Fruit fly (Drosophila melanogaster): ENCODE measurements around the gene CG46427.
A peak's percentile ranks its signal among the peaks of the same experiment; 100 is the strongest.

The CG46427 gene

dm6 chr3R:12447353-12447752, 8.4 kb upstream of the CG46427 start, which contains the start of gene vrs:
Gene vrs, plus strand, starts transcription at chr3R:12447653.
- TF ChIP-seq toe (GFP tag; optimal IDR thresholded peaks at IDR 0.05) (no peak), CG7045 (GFP tag; optimal IDR thresholded peaks at IDR 0.05) (no peak), cic (GFP tag; optimal IDR thresholded peaks at IDR 0.05) (no peak), Clk (GFP tag; optimal IDR thresholded peaks at IDR 0.05) (no peak), cnc (optimal IDR thresholded peaks at IDR 0.05) (no peak)

dm6 chr3R:12445468-12445867, 6.5 kb upstream of the CG46427 start:
- TF ChIP-seq Hr96 (GFP tag; optimal IDR thresholded peaks at IDR 0.05) (no peak), CG12768 (GFP tag; optimal IDR thresholded peaks at IDR 0.05) (no peak), kay (GFP tag; ENCODE audit: borderline replicate concordance) (no peak), Clk (GFP tag; optimal IDR thresholded peaks at IDR 0.05) (no peak), toe (GFP tag; optimal IDR thresholded peaks at IDR 0.05) (no peak), CG11617 (GFP tag; optimal IDR thresholded peaks at IDR 0.05) (no peak), tj (GFP tag; optimal IDR thresholded peaks at IDR 0.05) (no peak), CG5204 (GFP tag; optimal IDR thresholded peaks at IDR 0.05) (no peak), bab1 (GFP tag; optimal IDR thresholded peaks at IDR 0.05) (no peak)

dm6 chr3R:12443769-12444168, 4.8 kb upstream of the CG46427 start:
- no peak for TF ChIP-seq cic (GFP tag; optimal IDR thresholded peaks at IDR 0.05)
- no peak for TF ChIP-seq Crg-1 (GFP tag; optimal IDR thresholded peaks at IDR 0.05)
- TF ChIP-seq cnc (optimal IDR thresholded peaks at IDR 0.05): no peak
- TF ChIP-seq pad (GFP tag; optimal IDR thresholded peaks at IDR 0.05): no peak
- no peak for TF ChIP-seq CG14711 (tag; optimal IDR thresholded peaks at IDR 0.05)
- no peak for TF ChIP-seq CG7045 (GFP tag; optimal IDR thresholded peaks at IDR 0.05)
- TF ChIP-seq tj (GFP tag; optimal IDR thresholded peaks at IDR 0.05): peak; percentile 74
- no peak for TF ChIP-seq Clk (GFP tag; optimal IDR thresholded peaks at IDR 0.05)

dm6 chr3R:12442601-12443533, 3.9 kb upstream of the CG46427 start:
- TF ChIP-seq CG12768 (GFP tag; optimal IDR thresholded peaks at IDR 0.05) (no peak), CG14711 (tag; optimal IDR thresholded peaks at IDR 0.05) (peak; percentile 81), kay (GFP tag; ENCODE audit: borderline replicate concordance) (peak; percentile 77), CG7045 (GFP tag; optimal IDR thresholded peaks at IDR 0.05) (peak; percentile 78), pad (GFP tag; optimal IDR thresholded peaks at IDR 0.05) (peak; percentile 51), toe (GFP tag; optimal IDR thresholded peaks at IDR 0.05) (peak; percentile 37), bab1 (GFP tag; optimal IDR thresholded peaks at IDR 0.05) (peak; percentile 85), cnc (optimal IDR thresholded peaks at IDR 0.05) (no peak), CG7101 (tag; optimal IDR thresholded peaks at IDR 0.05) (peak; percentile 85), CG11617 (GFP tag; optimal IDR thresholded peaks at IDR 0.05) (peak; percentile 71), CG33017 (tag; optimal IDR thresholded peaks at IDR 0.05) (peak; percentile 82), Crg-1 (GFP tag; optimal IDR thresholded peaks at IDR 0.05) (no peak), ovo (GFP tag; optimal IDR thresholded peaks at IDR 0.05) (peak; percentile 59), CG1620 (GFP tag; optimal IDR thresholded peaks at IDR 0.05) (peak; percentile 48), Hr96 (GFP tag; optimal IDR thresholded peaks at IDR 0.05) (peak; percentile 65), Mnt (GFP tag; optimal IDR thresholded peaks at IDR 0.05) (peak; percentile 47), Clk (GFP tag; optimal IDR thresholded peaks at IDR 0.05) (no peak), tj (GFP tag; optimal IDR thresholded peaks at IDR 0.05) (peak; percentile 83), cic (GFP tag; optimal IDR thresholded peaks at IDR 0.05) (no peak), CG5204 (GFP tag; optimal IDR thresholded peaks at IDR 0.05) (no peak)

- TF ChIP-seq CG7101 (tag; optimal IDR thresholded peaks at IDR 0.05) (peak; percentile 45), Hr96 (GFP tag; optimal IDR thresholded peaks at IDR 0.05) (no peak), cnc (optimal IDR thresholded peaks at IDR 0.05) (no peak), kay (GFP tag; ENCODE audit: borderline replicate concordance) (peak; percentile 53), tj (GFP tag; optimal IDR thresholded peaks at IDR 0.05) (peak; percentile 37), CG1620 (GFP tag; optimal IDR thresholded peaks at IDR 0.05) (no peak), pad (GFP tag; optimal IDR thresholded peaks at IDR 0.05) (peak; percentile 6), Clk (GFP tag; optimal IDR thresholded peaks at IDR 0.05) (no peak), Mnt (GFP tag; optimal IDR thresholded peaks at IDR 0.05) (peak; percentile 64), cic (GFP tag; optimal IDR thresholded peaks at IDR 0.05) (peak; percentile 58), CG5204 (GFP tag; optimal IDR thresholded peaks at IDR 0.05) (no peak), CG33017 (tag; optimal IDR thresholded peaks at IDR 0.05) (peak; percentile 38), toe (GFP tag; optimal IDR thresholded peaks at IDR 0.05) (no peak), bab1 (GFP tag; optimal IDR thresholded peaks at IDR 0.05) (peak; percentile 29), CG12768 (GFP tag; optimal IDR thresholded peaks at IDR 0.05) (peak; percentile 79), CG11617 (GFP tag; optimal IDR thresholded peaks at IDR 0.05) (no peak)
Observed at dm6 chr3R:12441008-12441606, 2.2 kb upstream of the CG46427 start.

Data from whole organism, adult.